Fruit fly (Drosophila melanogaster) whole organism, embryonic: ENCODE results near the gene corto.

Experiments used
- Atf3 ChIP-seq: fragments of 200-800 bp; sonication (Bioruptor generic); optimal IDR thresholded peaks from 3 replicates; lab custom pipeline; 2016; ENCODE audit warnings: missing biosample characterization, missing genetic modification characterization
- BEAF-32 ChIP-seq: fragments of 200-800 bp; sonication (Bioruptor generic); optimal IDR thresholded peaks from 3 replicates; lab custom pipeline; 2017; ENCODE audit warnings: missing biosample characterization, missing genetic modification characterization, mild to moderate bottlenecking, moderate library complexity, missing genetic modification reagents
- CG10321 ChIP-seq: fragments of 200-800 bp; sonication (Bioruptor generic); IDR thresholded peaks from 2 replicates; pipeline ENCODE4 v1.3.6; 2022; ENCODE audit warnings: missing biosample characterization, missing genetic modification characterization
- CG10462 ChIP-seq: fragments of 200-800 bp; sonication (Bioruptor generic); optimal IDR thresholded peaks from 2 replicates; lab custom pipeline; 2016; ENCODE audit warnings: missing biosample characterization, missing genetic modification characterization
- CG18764 ChIP-seq: fragments of 200-800 bp; sonication (Bioruptor generic); optimal IDR thresholded peaks from 3 replicates; lab custom pipeline; 2016; ENCODE audit warnings: missing biosample characterization, missing genetic modification characterization
- CG2875 ChIP-seq: fragments of 200-800 bp; sonication (Bioruptor generic); optimal IDR thresholded peaks from 2 replicates; lab custom pipeline; 2017; ENCODE audit warnings: missing biosample characterization, mild to moderate bottlenecking, missing genetic modification characterization, missing genetic modification reagents
- CG30403 ChIP-seq: fragments of 200-800 bp; sonication (Bioruptor generic); optimal IDR thresholded peaks from 3 replicates; lab custom pipeline; 2016; ENCODE audit warnings: missing biosample characterization, missing genetic modification characterization
- CG3838 ChIP-seq: fragments of 200-800 bp; sonication (Bioruptor generic); optimal IDR thresholded peaks from 3 replicates; lab custom pipeline; 2016; ENCODE audit warnings: missing biosample characterization, missing genetic modification characterization
- CG3995 ChIP-seq: fragments of 200-800 bp; sonication (Bioruptor generic); optimal IDR thresholded peaks from 3 replicates; lab custom pipeline; 2016; ENCODE audit warnings: missing biosample characterization, missing genetic modification characterization
- CG42726 ChIP-seq: fragments of 200-800 bp; sonication (Bioruptor generic); IDR thresholded peaks from 2 replicates; pipeline ENCODE4 v1.3.6; 2022; ENCODE audit warnings: missing biosample characterization, missing genetic modification characterization; ENCODE audit not compliant: partially characterized antibody
- CG43689 ChIP-seq: fragments of 200-800 bp; sonication (Bioruptor generic); IDR thresholded peaks from 2 replicates; pipeline ENCODE4 v1.3.6; 2022; ENCODE audit warnings: missing biosample characterization, missing genetic modification characterization
- CG4730 ChIP-seq: fragments of 200-800 bp; sonication (Bioruptor generic); IDR thresholded peaks from 2 replicates; pipeline ENCODE4 v1.3.6; 2022; ENCODE audit warnings: missing biosample characterization, missing genetic modification characterization
- CG5180 ChIP-seq: fragments of 200-800 bp; sonication (Bioruptor generic); optimal IDR thresholded peaks from 3 replicates; lab custom pipeline; 2017; ENCODE audit warnings: missing biosample characterization, missing genetic modification characterization, mild to moderate bottlenecking, moderate library complexity, missing genetic modification reagents
- CG5245 ChIP-seq: fragments of 200-800 bp; sonication (Bioruptor generic); optimal IDR thresholded peaks from 3 replicates; lab custom pipeline; 2016; ENCODE audit warnings: missing biosample characterization, missing genetic modification characterization
- CG6813 ChIP-seq: fragments of 200-800 bp; sonication (Bioruptor generic); optimal IDR thresholded peaks from 2 replicates; lab custom pipeline; 2017; ENCODE audit warnings: missing biosample characterization, missing genetic modification characterization, mild to moderate bottlenecking, moderate library complexity, missing genetic modification reagents
- CG6854 ChIP-seq: fragments of 200-800 bp; sonication (Bioruptor generic); optimal IDR thresholded peaks from 3 replicates; lab custom pipeline; 2017; ENCODE audit warnings: missing biosample characterization, mild to moderate bottlenecking, missing genetic modification characterization
- CG8359 ChIP-seq: fragments of 200-800 bp; sonication (Bioruptor generic); optimal IDR thresholded peaks from 2 replicates; lab custom pipeline; 2017; ENCODE audit warnings: missing biosample characterization, mild to moderate bottlenecking, missing genetic modification characterization, borderline replicate concordance
- Camta ChIP-seq: fragments of 200-800 bp; sonication (Bioruptor generic); optimal IDR thresholded peaks from 2 replicates; lab custom pipeline; 2016; ENCODE audit warnings: missing biosample characterization, missing genetic modification characterization
- Dref ChIP-seq: fragments of 200-800 bp; sonication (Bioruptor generic); IDR thresholded peaks from 2 replicates; pipeline ENCODE4 v1.3.6; 2022; ENCODE audit warnings: missing biosample characterization, missing genetic modification characterization
- ERR ChIP-seq: fragments of 200-800 bp; sonication (Bioruptor generic); optimal IDR thresholded peaks from 2 replicates; lab custom pipeline; 2016; ENCODE audit warnings: missing biosample characterization, missing genetic modification characterization
- Fer1 ChIP-seq: fragments of 200-800 bp; sonication (Bioruptor generic); optimal IDR thresholded peaks from 2 replicates; lab custom pipeline; 2017; ENCODE audit warnings: missing biosample characterization, mild to moderate bottlenecking, missing genetic modification characterization
- GATAe ChIP-seq: fragments of 200-800 bp; sonication (Bioruptor generic); conservative IDR thresholded peaks from 2 replicates; pipeline ENCODE4 v1.3.6; 2022; ENCODE audit warnings: missing biosample characterization, missing genetic modification characterization
- HHEX ChIP-seq: fragments of 200-800 bp; sonication (Bioruptor generic); optimal IDR thresholded peaks from 3 replicates; lab custom pipeline; 2017; ENCODE audit warnings: missing biosample characterization, mild to moderate bottlenecking, missing genetic modification characterization, missing genetic modification reagents
- HmgZ ChIP-seq: fragments of 200-800 bp; sonication (Bioruptor generic); optimal IDR thresholded peaks from 2 replicates; lab custom pipeline; 2018; ENCODE audit warnings: missing biosample characterization, mild to moderate bottlenecking, missing genetic modification characterization
- Hr3 ChIP-seq: fragments of 200-800 bp; sonication (Bioruptor generic); optimal IDR thresholded peaks from 3 replicates; lab custom pipeline; 2016; ENCODE audit warnings: missing biosample characterization, missing genetic modification characterization
- Hr51 ChIP-seq, 2 experiments: fragments of 200-800 bp; sonication (Bioruptor generic); optimal IDR thresholded peaks; 2 replicates in 1 of 2; 3 replicates in 1 of 2; lab custom pipeline; 2016 to 2018; ENCODE audit warnings: missing biosample characterization in 2 of 2, missing genetic modification characterization in 2 of 2, mild to moderate bottlenecking in 1 of 2, moderate library complexity in 1 of 2
- Kr ChIP-seq: fragments of 200-800 bp; sonication (Bioruptor generic); optimal IDR thresholded peaks from 2 replicates; lab custom pipeline; 2017; ENCODE audit warnings: missing biosample characterization, mild to moderate bottlenecking, missing genetic modification characterization
- Mrtf ChIP-seq: fragments of 200-800 bp; sonication (Bioruptor generic); IDR thresholded peaks from 3 replicates; pipeline ENCODE4 v1.3.6; 2022; ENCODE audit warnings: missing biosample characterization, missing genetic modification characterization
- Six4 ChIP-seq: fragments of 200-800 bp; sonication (Bioruptor generic); optimal IDR thresholded peaks from 2 replicates; lab custom pipeline; 2016; ENCODE audit warnings: missing biosample characterization, missing genetic modification characterization
- Spps ChIP-seq: fragments of 200-800 bp; sonication (Bioruptor generic); optimal IDR thresholded peaks from 2 replicates; lab custom pipeline; 2018; ENCODE audit warnings: missing biosample characterization, mild to moderate bottlenecking, missing genetic modification characterization
- Ssrp ChIP-seq: fragments of 200-800 bp; sonication (Bioruptor generic); optimal IDR thresholded peaks from 2 replicates; lab custom pipeline; 2018; ENCODE audit warnings: missing biosample characterization, mild to moderate bottlenecking, missing genetic modification characterization, moderate library complexity
- YL-1 ChIP-seq: fragments of 200-800 bp; sonication (Bioruptor generic); optimal IDR thresholded peaks from 3 replicates; lab custom pipeline; 2017; ENCODE audit warnings: missing biosample characterization, mild to moderate bottlenecking, missing genetic modification characterization
- cwo ChIP-seq: fragments of 200-800 bp; sonication (Bioruptor generic); optimal IDR thresholded peaks from 3 replicates; lab custom pipeline; 2017; ENCODE audit warnings: missing biosample characterization, missing genetic modification characterization, mild to moderate bottlenecking, moderate library complexity, missing genetic modification reagents
- da ChIP-seq: fragments of 200-800 bp; sonication (Bioruptor generic); optimal IDR thresholded peaks from 2 replicates; lab custom pipeline; 2016; ENCODE audit warnings: missing biosample characterization, missing genetic modification characterization
- dpn ChIP-seq, 2 experiments: fragments of 200-800 bp; sonication (Bioruptor generic); optimal IDR thresholded peaks; 3 replicates each; lab custom pipeline; 2016; ENCODE audit warnings: missing biosample characterization in 2 of 2, missing genetic modification characterization in 2 of 2
- en ChIP-seq: fragments of 200-800 bp; sonication (Bioruptor generic); optimal IDR thresholded peaks from 2 replicates; lab custom pipeline; 2016; ENCODE audit warnings: missing biosample characterization, missing genetic modification characterization
- fd102C ChIP-seq: fragments of 200-800 bp; sonication (Bioruptor generic); optimal IDR thresholded peaks from 2 replicates; lab custom pipeline; 2018; ENCODE audit warnings: missing biosample characterization, mild to moderate bottlenecking, missing genetic modification characterization, moderate library complexity
- fru ChIP-seq: fragments of >200 bp; optimal IDR thresholded peaks from 2 replicates; lab custom pipeline; 2017
- gce ChIP-seq: fragments of 200-800 bp; sonication (Bioruptor generic); IDR thresholded peaks from 3 replicates; pipeline ENCODE4 v1.3.6; 2022; ENCODE audit warnings: missing biosample characterization, missing genetic modification characterization
- gem ChIP-seq: fragments of 200-800 bp; sonication (Bioruptor generic); optimal IDR thresholded peaks from 2 replicates; lab custom pipeline; 2019; ENCODE audit warnings: missing biosample characterization, mild to moderate bottlenecking, missing genetic modification characterization, moderate library complexity
- h ChIP-seq: fragments of >200 bp; optimal IDR thresholded peaks from 2 replicates; lab custom pipeline; 2017
- lola ChIP-seq, 3 experiments: fragments of >200 bp in 2 of 3; fragments of 200-800 bp in 1 of 3; sonication (Bioruptor generic) in 1 of 3; optimal IDR thresholded peaks; 2 replicates each; lab custom pipeline; 2017 to 2019; ENCODE audit warnings: missing biosample characterization in 3 of 3, missing genetic modification characterization in 3 of 3, mild to moderate bottlenecking in 1 of 3, moderate library complexity in 1 of 3
- mam ChIP-seq: fragments of 200-800 bp; sonication (Bioruptor generic); optimal IDR thresholded peaks from 3 replicates; lab custom pipeline; 2016; ENCODE audit warnings: missing biosample characterization, missing genetic modification characterization
- nom ChIP-seq: fragments of 200-800 bp; sonication (Bioruptor generic); optimal IDR thresholded peaks from 2 replicates; lab custom pipeline; 2017; ENCODE audit warnings: missing biosample characterization, missing genetic modification characterization, mild to moderate bottlenecking, moderate library complexity, missing genetic modification reagents
- shn ChIP-seq: fragments of 200-800 bp; sonication (Bioruptor generic); optimal IDR thresholded peaks from 3 replicates; lab custom pipeline; 2016; ENCODE audit warnings: missing biosample characterization, missing genetic modification characterization
- trem ChIP-seq: fragments of 200-800 bp; optimal IDR thresholded peaks from 3 replicates; lab custom pipeline; 2019; ENCODE audit warnings: missing biosample characterization, mild to moderate bottlenecking, missing genetic modification characterization, moderate library complexity
- usp ChIP-seq: fragments of >200 bp; optimal IDR thresholded peaks from 2 replicates; lab custom pipeline; 2017; ENCODE audit warnings: missing biosample characterization, missing genetic modification characterization
- zen2 ChIP-seq: fragments of 200-800 bp; sonication (Bioruptor generic); IDR thresholded peaks from 3 replicates; pipeline ENCODE4 v1.3.6; 2022; ENCODE audit warnings: missing biosample characterization, missing genetic modification characterization; ENCODE audit not compliant: partially characterized antibody
- zf30C ChIP-seq: fragments of 200-800 bp; sonication (Bioruptor generic); optimal IDR thresholded peaks from 3 replicates; lab custom pipeline; 2018; ENCODE audit warnings: missing biosample characterization, mild to moderate bottlenecking, missing genetic modification characterization

Gene corto

dm6 chr3R:5042958-5043712 lies 43.7 kb downstream of the corto start (continued):
- no peak for TF ChIP-seq lola (GFP tag; optimal IDR thresholded peaks at IDR 0.05; lab: Kevin White, UChicago)
- no peak for TF ChIP-seq GATAe (GFP tag; lab: Robert Waterston, UW)
- TF ChIP-seq zf30C (GFP tag; lab: Kevin White, UChicago) = no peak
- peak; percentile 68 for TF ChIP-seq CG5180 (GFP tag; lab: Kevin White, UChicago)
- TF ChIP-seq Fer1 (GFP tag; lab: Kevin White, UChicago) = peak; percentile 86
- no peak for TF ChIP-seq CG10462 (GFP tag; lab: Kevin White, UChicago)
- TF ChIP-seq trem = no peak
- peak; percentile 29; the same call in 1 of the 3 replicates for TF ChIP-seq Mrtf
- peak; percentile 33 for TF ChIP-seq YL-1 (GFP tag; lab: Kevin White, UChicago)
- peak; percentile 52 for TF ChIP-seq CG3838
- peak; percentile 54; the same call in 1 of the 2 replicates for TF ChIP-seq CG43689 (GFP tag; lab: Robert Waterston, UW)
- no peak for TF ChIP-seq CG30403
- TF ChIP-seq CG6854 (GFP tag; lab: Kevin White, UChicago) = peak; percentile 77
- peak; percentile 45 for TF ChIP-seq Camta
- peak; percentile 34; the same call in 1 of the 3 replicates for TF ChIP-seq gce (GFP tag; lab: Robert Waterston, UW)
- TF ChIP-seq shn = peak; percentile 38
- no peak for TF ChIP-seq da (GFP tag; lab: Kevin White, UChicago)
- TF ChIP-seq CG5245 (GFP tag; lab: Kevin White, UChicago) = no peak
- TF ChIP-seq HmgZ (tag; lab: Kevin White, UChicago) = peak; percentile 69
- TF ChIP-seq CG4730 (GFP tag; lab: Robert Waterston, UW) = no peak
- no peak for TF ChIP-seq Six4 (GFP tag; lab: Kevin White, UChicago)
- TF ChIP-seq mam = peak; percentile 11
- no peak for TF ChIP-seq Hr3 (GFP tag; lab: Kevin White, UChicago)
- TF ChIP-seq en (GFP tag; lab: Kevin White, UChicago) = peak; percentile 39
- peak; percentile 43 for TF ChIP-seq CG2875
- no peak for TF ChIP-seq CG10321 (GFP tag; lab: Robert Waterston, UW)
- peak; percentile 31 for TF ChIP-seq CG18764
- TF ChIP-seq Dref (GFP tag; lab: Robert Waterston, UW) = no peak
- TF ChIP-seq nom (GFP tag; lab: Kevin White, UChicago) = peak; percentile 23
- TF ChIP-seq fd102C (GFP tag; lab: Kevin White, UChicago) = no peak
- peak; percentile 17 for TF ChIP-seq CG3995 (GFP tag; lab: Kevin White, UChicago)
- TF ChIP-seq Atf3 (GFP tag; lab: Kevin White, UChicago) = no peak
- peak; percentile 77 for TF ChIP-seq cwo
- TF ChIP-seq ERR (GFP tag; lab: Kevin White, UChicago) = peak; percentile 58
- no peak for TF ChIP-seq h (lab: Kevin White, UChicago)
- no peak for TF ChIP-seq fru (lab: Kevin White, UChicago)
- peak; percentile 50 to 67 for TF ChIP-seq Hr51 (GFP tag; optimal IDR thresholded peaks at IDR 0.05; lab: Kevin White, UChicago)
- TF ChIP-seq Ssrp = no peak
- peak; percentile 52 for TF ChIP-seq gem (tag; lab: Kevin White, UChicago)
- TF ChIP-seq usp (GFP tag; lab: Kevin White, UChicago) = no peak
- no peak for TF ChIP-seq CG42726
- peak; percentile 83 for TF ChIP-seq CG6813 (GFP tag; lab: Kevin White, UChicago)
- TF ChIP-seq dpn (GFP tag; optimal IDR thresholded peaks at IDR 0.05; lab: Kevin White, UChicago) = peak; percentile 25 to 42
- no peak for TF ChIP-seq zen2 (GFP tag; lab: Robert Waterston, UW)
- TF ChIP-seq Spps (tag; lab: Kevin White, UChicago) = no peak
- no peak for TF ChIP-seq CG8359
- no peak for TF ChIP-seq BEAF-32 (GFP tag; lab: Kevin White, UChicago)
- TF ChIP-seq Kr (GFP tag; lab: Kevin White, UChicago) = peak; percentile 83
- TF ChIP-seq HHEX = peak; percentile 80
